Worm (Caenorhabditis elegans): ENCODE results near the gene vps-41.

- TF ChIP-seq ama-1 (optimal IDR thresholded peaks at IDR 0.05) (no peak), elt-3 (tag; optimal IDR thresholded peaks at IDR 0.05) (no peak), lin-13 (GFP tag; optimal IDR thresholded peaks at IDR 0.05) (no peak), nhr-12 (tag; optimal IDR thresholded peaks at IDR 0.05) (no peak), lin-39 (tag; optimal IDR thresholded peaks at IDR 0.05) (no peak), R02D3.7 (tag; optimal IDR thresholded peaks at IDR 0.05) (no peak), nhr-237 (tag; optimal IDR thresholded peaks at IDR 0.05) (no peak), zag-1 (tag; optimal IDR thresholded peaks at IDR 0.05) (no peak), nhr-21 (tag; optimal IDR thresholded peaks at IDR 0.05) (no peak), mab-5 (tag; optimal IDR thresholded peaks at IDR 0.05) (no peak), nhr-11 (tag; optimal IDR thresholded peaks at IDR 0.05) (no peak), sem-4 (tag; optimal IDR thresholded peaks at IDR 0.05) (no peak), ceh-82 (tag; optimal IDR thresholded peaks at IDR 0.05) (no peak)
These were observed 51.7 kb downstream of the vps-41 start, which contains the start of gene C26B9.6 for ce11 chrX:5335368-5335767.

All from whole organism, L2 larva.